Worm (Caenorhabditis elegans) whole organism, L4/young adult: ENCODE measurements around the gene his-63.
"Not testable (repeated sequence)": the region's sequence is repeated elsewhere in the genome, so short reads cannot be mapped to it uniquely, and the experiment has no call there.

Experiments used
- dao-5 ChIP-seq: sonication (generic microtip); optimal IDR thresholded peaks from 2 replicates; lab custom pipeline; 2016; ENCODE audit warnings: missing genotype, missing genetic modification characterization, moderate library complexity, missing compliant biosample characterization
- him-1 ChIP-seq: sonication (generic microtip); optimal IDR thresholded peaks from 2 replicates; lab custom pipeline; 2016; ENCODE audit warnings: missing genotype, missing genetic modification reagents, missing genetic modification characterization, missing compliant biosample characterization

DNA sequence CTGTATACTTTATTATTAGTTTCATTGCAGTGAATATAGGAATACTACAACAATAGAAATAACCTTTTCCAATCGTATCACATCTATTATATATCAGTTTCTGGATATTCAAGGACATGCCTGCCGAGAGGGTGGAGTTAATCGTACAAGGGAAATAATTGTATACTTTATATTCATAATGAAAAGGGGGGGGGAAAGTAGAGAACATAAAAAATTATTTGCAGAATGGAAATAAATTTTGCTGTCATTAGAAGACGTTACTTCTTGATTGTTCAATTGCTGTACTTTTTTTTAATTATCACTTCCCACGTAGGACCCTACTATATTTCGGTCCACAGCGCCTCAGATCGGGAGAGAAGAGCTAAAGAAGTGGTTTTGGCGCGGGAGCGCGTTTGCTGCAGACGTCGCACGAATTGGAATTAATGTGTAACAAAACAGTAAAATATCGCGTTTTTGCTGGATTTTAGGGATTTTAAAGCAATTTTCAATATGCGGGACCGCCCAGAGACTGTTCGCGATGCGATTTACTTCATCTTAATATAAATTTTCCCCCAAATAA lies 8.3 kb downstream of the his-63 start, which contains the start of gene dsl-6:
- TF ChIP-seq him-1, dao-5 (tag; lab: Kevin White, UChicago): not testable (repeated sequence)
